Fruit fly (Drosophila melanogaster) Kc167 (cell line): Measurements from ENCODE around the gene Dhrs4.

Experiments used
- Sin3A ChIP-seq: fragments of >200 bp; optimal IDR thresholded peaks from 2 replicates; lab custom pipeline; 2018; ENCODE audit warnings: missing external identifiers
- insv ChIP-seq: fragments of >200 bp; optimal IDR thresholded peaks from 3 replicates; lab custom pipeline; 2018; ENCODE audit warnings: missing external identifiers
- psq ChIP-seq: fragments of >200 bp; optimal IDR thresholded peaks from 2 replicates; lab custom pipeline; 2017; ENCODE audit warnings: missing external identifiers
- ttk ChIP-seq: sonication (Bioruptor generic); optimal IDR thresholded peaks from 2 replicates; lab custom pipeline; 2017; ENCODE audit warnings: missing external identifiers

dm6 chr3L:5145814-5146244, 4.4 kb upstream of the Dhrs4 start, which contains the start of the genes Fitm and AlaRS-m:
- no peak for TF ChIP-seq Sin3A (lab: Kevin White, UChicago)
- TF ChIP-seq psq (lab: Kevin White, UChicago): no peak
- no peak for TF ChIP-seq insv
- TF ChIP-seq ttk (lab: Kevin White, UChicago): no peak
